Fruit fly (Drosophila melanogaster) S2 (cell line): ENCODE results near the gene CG12994.

ENCODE experiments used
- CG8478 ChIP-seq: fragments of >200 bp; optimal IDR thresholded peaks from 2 replicates; lab custom pipeline; 2018
- CTCF ChIP-seq, 2 experiments: fragments of >200 bp; optimal IDR thresholded peaks; 2 replicates each; lab custom pipeline; 2018

- TF ChIP-seq CG8478 (lab: Kevin White, UChicago) (no peak), CTCF (optimal IDR thresholded peaks at IDR 0.05; lab: Kevin White, UChicago) (no peak)
Measured at dm6 chrX:17452443-17452842, 8.6 kb upstream of the CG12994 start, which contains the start of gene CG8568.
